Worm (Caenorhabditis elegans): Measurements from ENCODE around the gene K11H12.1.

DNA sequence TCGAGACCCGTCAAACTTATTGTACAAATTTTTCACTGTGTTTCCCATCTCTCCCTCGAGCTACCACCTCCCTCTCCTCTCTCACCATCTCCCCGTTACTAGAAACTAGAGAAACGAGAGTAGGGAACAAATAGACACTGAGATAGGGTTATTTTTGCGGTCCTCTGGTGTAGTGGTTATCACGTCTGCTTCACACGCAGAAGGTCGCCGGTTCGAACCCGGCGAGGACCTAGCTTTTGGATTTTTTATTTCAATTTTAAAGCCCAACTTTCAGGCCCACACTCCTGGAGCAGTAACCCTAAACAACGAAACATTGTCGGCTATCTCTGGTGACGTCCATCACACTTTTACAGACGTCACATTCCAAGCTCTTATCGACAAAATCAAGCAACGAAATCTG lies 32.9 kb downstream of the K11H12.1 start:
- TF ChIP-seq him-1 (tag; optimal IDR thresholded peaks at IDR 0.05) (peak; percentile 56), dao-5 (tag; optimal IDR thresholded peaks at IDR 0.05) (peak; percentile 48), W03F9.2 (tag; optimal IDR thresholded peaks at IDR 0.05) (no peak)
